Worm (Caenorhabditis elegans): Measurements from ENCODE around the gene best-1.
A peak's percentile ranks its signal among the peaks of the same experiment; 100 is the strongest.

The best-1 gene

ce11 chrIV:13093677-13094076, 15.9 kb downstream of the best-1 start, which contains the start of the genes prcc-1 and C39E9.12 (continued):
- TF ChIP-seq athp-1 (tag; optimal IDR thresholded peaks at IDR 0.05), result no peak
- no peak for TF ChIP-seq mxl-1 (tag; optimal IDR thresholded peaks at IDR 0.05)
- TF ChIP-seq F57C9.4 (tag; optimal IDR thresholded peaks at IDR 0.05), result no peak
- TF ChIP-seq aptf-2 (GFP tag; conservative IDR thresholded peaks at IDR 0.05), result no peak
- TF ChIP-seq pbrm-1 (GFP tag; IDR thresholded peaks at IDR 0.05), result peak; percentile 29; the same call in 1 of the 2 replicates
- TF ChIP-seq mcd-1 (GFP tag; IDR thresholded peaks at IDR 0.05), result peak; percentile 88
- no peak for TF ChIP-seq F10E7.11 (tag; optimal IDR thresholded peaks at IDR 0.05)
- no peak for TF ChIP-seq let-526 (GFP tag; IDR thresholded peaks at IDR 0.05)
- TF ChIP-seq lag-1 (GFP tag; IDR thresholded peaks at IDR 0.05), result no peak
- TF ChIP-seq dox-1 (GFP tag; IDR thresholded peaks at IDR 0.05), result peak; percentile 71
- TF ChIP-seq F33H1.4 (GFP tag; IDR thresholded peaks at IDR 0.05), result peak; percentile 74
- no peak for TF ChIP-seq Y56A3A.18 (GFP tag; IDR thresholded peaks at IDR 0.05)
- TF ChIP-seq mes-4 (tag; optimal IDR thresholded peaks at IDR 0.05), result no peak
- TF ChIP-seq die-1 (tag; optimal IDR thresholded peaks at IDR 0.05), result no peak
- TF ChIP-seq B0261.1 (tag; optimal IDR thresholded peaks at IDR 0.05), result no peak
- TF ChIP-seq snpc-4 (GFP tag; optimal IDR thresholded peaks at IDR 0.05), result no peak
- peak in 2 of 4 experiments; percentile 1 to 67 for TF ChIP-seq snpc-4 (tag; optimal IDR thresholded peaks at IDR 0.05)
- TF ChIP-seq T07F8.4 (tag; optimal IDR thresholded peaks at IDR 0.05), result no peak
- TF ChIP-seq unc-62 (GFP tag; optimal IDR thresholded peaks at IDR 0.05), result no peak
- no peak for TF ChIP-seq ekl-4 (GFP tag; IDR thresholded peaks at IDR 0.05)
- no peak for TF ChIP-seq dpff-1 (tag; optimal IDR thresholded peaks at IDR 0.05)
- TF ChIP-seq B0035.1 (tag; optimal IDR thresholded peaks at IDR 0.05), result no peak
- TF ChIP-seq ama-1 (optimal IDR thresholded peaks at IDR 0.05), result no peak
- no peak for TF ChIP-seq ama-1 (GFP tag; optimal IDR thresholded peaks at IDR 0.05)
- no peak for TF ChIP-seq hmg-20 (GFP tag; IDR thresholded peaks at IDR 0.05)
- no peak for TF ChIP-seq egl-44 (GFP tag; IDR thresholded peaks at IDR 0.05)
- TF ChIP-seq cebp-2 (GFP tag; IDR thresholded peaks at IDR 0.05), result no peak
- TF ChIP-seq hsf-1 (GFP tag; IDR thresholded peaks at IDR 0.05), result no peak; the same call in 1 of the 2 replicates
- no peak for TF ChIP-seq nhr-90 (tag; optimal IDR thresholded peaks at IDR 0.05)
- TF ChIP-seq tbp1 (GFP tag; optimal IDR thresholded peaks at IDR 0.05), result peak; percentile 47

- no peak for TF ChIP-seq ama-1 (optimal IDR thresholded peaks at IDR 0.05)
- no peak for TF ChIP-seq ama-1 (GFP tag; optimal IDR thresholded peaks at IDR 0.05)
- TF ChIP-seq aptf-3 (GFP tag; IDR thresholded peaks at IDR 0.05), result no peak
- no peak for TF ChIP-seq F23B12.7 (tag; optimal IDR thresholded peaks at IDR 0.05; ENCODE audit: insufficient read depth)
- TF ChIP-seq fkh-3 (tag; optimal IDR thresholded peaks at IDR 0.05), result no peak
- no peak for TF ChIP-seq sea-2 (GFP tag; IDR thresholded peaks at IDR 0.05)
These were observed 18.6 kb downstream of the best-1 start, which contains the start of gene col-132 for ce11 chrIV:13090967-13091366. Gene col-132 (minus strand): TSS chrIV:13091067.

ce11 chrIV:13089671-13090242, 19.8 kb downstream of the best-1 start:
- TF ChIP-seq madf-6 (GFP tag; IDR thresholded peaks at IDR 0.05) (no peak), pbrm-1 (GFP tag; IDR thresholded peaks at IDR 0.05) (0 out of 2 replicates have a peak, but pooled peaks have one; percentile 19), zfh-2 (GFP tag; conservative IDR thresholded peaks at IDR 0.05) (peak; percentile 92; the same call in 1 of the 2 replicates), T07F8.4 (tag; optimal IDR thresholded peaks at IDR 0.05) (no peak), egrh-3 (GFP tag; IDR thresholded peaks at IDR 0.05) (peak; percentile 85), cebp-2 (GFP tag; IDR thresholded peaks at IDR 0.05) (0 out of 2 replicates have a peak, but pooled peaks have one; percentile 18), hmg-20 (GFP tag; IDR thresholded peaks at IDR 0.05) (0 out of 2 replicates have a peak, but pooled peaks have one; percentile 8)

All from whole organism, young adult.